Worm (Caenorhabditis elegans) whole organism, early embryonic: Measurements from ENCODE around the gene exh-1.

Source experiments
- B0310.2 ChIP-seq: sonication (generic microtip); optimal IDR thresholded peaks from 2 replicates; lab custom pipeline; 2016; ENCODE audit warnings: mild to moderate bottlenecking, missing genetic modification characterization, missing compliant biosample characterization
- ama-1 ChIP-seq: fragments of 150-350 bp; optimal IDR thresholded peaks from 2 replicates; lab custom pipeline; 2014
- ets-7 ChIP-seq: sonication (generic microtip); optimal IDR thresholded peaks from 2 replicates; lab custom pipeline; 2016; ENCODE audit warnings: missing genotype, missing genetic modification characterization, missing compliant biosample characterization
- hnd-1 ChIP-seq: sonication (generic microtip); optimal IDR thresholded peaks from 2 replicates; lab custom pipeline; 2016; ENCODE audit warnings: missing genetic modification characterization, missing compliant biosample characterization
- sea-1 ChIP-seq: fragments of 200-800 bp; sonication (Bioruptor generic); conservative IDR thresholded peaks from 2 replicates; pipeline ENCODE4 v1.3.6; 2022; ENCODE audit warnings: missing genetic modification characterization, missing compliant biosample characterization
- tbx-11 ChIP-seq: fragments of 200-800 bp; sonication (Bioruptor generic); IDR thresholded peaks from 2 replicates; pipeline ENCODE4 v1.3.6; 2022; ENCODE audit warnings: missing genetic modification characterization, missing compliant biosample characterization
- tbx-37 ChIP-seq: fragments of 200-800 bp; sonication (Bioruptor generic); conservative IDR thresholded peaks from 2 replicates; pipeline ENCODE4 v1.3.6; 2022; ENCODE audit warnings: missing genetic modification reagents, missing genetic modification characterization, missing compliant biosample characterization

ce11 chrV:3166260-3166659, 9.4 kb downstream of the exh-1 start, which contains the start of gene C36C5.4:
- TF ChIP-seq ama-1 (lab: Kevin White, UChicago) (no peak), B0310.2 (tag; lab: Kevin White, UChicago) (no peak), sea-1 (GFP tag; lab: Robert Waterston, UW) (no peak), hnd-1 (no peak), tbx-11 (GFP tag; lab: Robert Waterston, UW) (no peak), tbx-37 (GFP tag; lab: Robert Waterston, UW) (no peak), ets-7 (tag; lab: Kevin White, UChicago) (no peak)
